Worm (Caenorhabditis elegans) whole organism, young adult: ENCODE data around the gene atln-1.

Experiments
- B0019.2 ChIP-seq: fragments of 200-800 bp; sonication (Bioruptor generic); conservative IDR thresholded peaks from 2 replicates; pipeline ENCODE4 v1.3.6; 2022; ENCODE audit warnings: missing genetic modification reagents, missing genetic modification characterization, missing compliant biosample characterization
- F39B2.1 ChIP-seq: fragments of 200-800 bp; sonication (Bioruptor generic); IDR thresholded peaks from 2 replicates; pipeline ENCODE4 v1.3.6; 2022; ENCODE audit warnings: missing genetic modification reagents, missing genetic modification characterization, missing compliant biosample characterization
- F49E8.2 ChIP-seq: sonication (generic microtip); optimal IDR thresholded peaks from 3 replicates; lab custom pipeline; 2017; ENCODE audit warnings: missing genetic modification characterization, mild to moderate bottlenecking, missing compliant biosample characterization, antibody characterized with exemption, moderate library complexity; ENCODE audit not compliant: insufficient read depth
- F52B5.7 ChIP-seq: sonication (generic microtip); optimal IDR thresholded peaks from 2 replicates; lab custom pipeline; 2016; ENCODE audit warnings: mild to moderate bottlenecking, missing genetic modification characterization, missing compliant biosample characterization
- K12H6.12 ChIP-seq: fragments of 200-800 bp; sonication (Bioruptor generic); optimal IDR thresholded peaks from 2 replicates; lab custom pipeline; 2018; ENCODE audit warnings: mild to moderate bottlenecking, missing genetic modification characterization, missing compliant biosample characterization
- T26A5.8 ChIP-seq: sonication (generic microtip); optimal IDR thresholded peaks from 2 replicates; lab custom pipeline; 2016; ENCODE audit warnings: missing genetic modification characterization, missing compliant biosample characterization
- Y53F4B.3 ChIP-seq: fragments of 200-800 bp; sonication (Bioruptor generic); IDR thresholded peaks from 2 replicates; pipeline ENCODE4 v1.3.6; 2022; ENCODE audit warnings: missing genetic modification reagents, missing genetic modification characterization, missing compliant biosample characterization
- Y53G8AR.9 ChIP-seq: fragments of 200-800 bp; sonication (Bioruptor generic); conservative IDR thresholded peaks from 2 replicates; pipeline ENCODE4 v1.3.6; 2022; ENCODE audit warnings: missing genetic modification reagents, missing genetic modification characterization, missing compliant biosample characterization
- Y56A3A.18 ChIP-seq: fragments of 200-800 bp; sonication (Bioruptor generic); IDR thresholded peaks from 2 replicates; pipeline ENCODE4 v1.3.6; 2022; ENCODE audit warnings: missing genetic modification reagents, missing genetic modification characterization, missing compliant biosample characterization
- Y67H2A.10 ChIP-seq: fragments of 200-800 bp; sonication (Bioruptor generic); conservative IDR thresholded peaks from 2 replicates; pipeline ENCODE4 v1.3.6; 2022; ENCODE audit warnings: missing genetic modification reagents, missing genetic modification characterization, missing compliant biosample characterization
- Y79H2A.3 ChIP-seq: fragments of 200-800 bp; sonication (Bioruptor generic); conservative IDR thresholded peaks from 2 replicates; pipeline ENCODE4 v1.3.6; 2022; ENCODE audit warnings: missing genetic modification reagents, missing genetic modification characterization, missing compliant biosample characterization
- ama-1 ChIP-seq, 3 experiments: fragments of 150-350 bp in 1 of 3; sonication (generic microtip) in 2 of 3; optimal IDR thresholded peaks; 2 replicates each; lab custom pipeline; 2014 to 2018; ENCODE audit warnings: missing biosample characterization in 2 of 3, missing genetic modification characterization in 2 of 3, missing genetic modification reagents in 2 of 3
- aptf-2 ChIP-seq: fragments of 200-800 bp; sonication (Bioruptor generic); conservative IDR thresholded peaks from 2 replicates; pipeline ENCODE4 v1.3.6; 2022; ENCODE audit warnings: missing genetic modification reagents, missing genetic modification characterization, missing compliant biosample characterization
- aptf-3 ChIP-seq: fragments of 200-800 bp; sonication (Bioruptor generic); IDR thresholded peaks from 2 replicates; pipeline ENCODE4 v1.3.6; 2022; ENCODE audit warnings: missing genetic modification characterization, missing compliant biosample characterization
- ceh-79 ChIP-seq: sonication (generic microtip); optimal IDR thresholded peaks from 2 replicates; lab custom pipeline; 2017; ENCODE audit warnings: mild to moderate bottlenecking, missing genetic modification characterization, missing compliant biosample characterization
- chd-7 ChIP-seq: sonication (generic microtip); optimal IDR thresholded peaks from 2 replicates; lab custom pipeline; 2016; ENCODE audit warnings: mild to moderate bottlenecking, missing genetic modification characterization, moderate library complexity, missing compliant biosample characterization
- die-1 ChIP-seq: sonication (generic microtip); optimal IDR thresholded peaks from 2 replicates; lab custom pipeline; 2016; ENCODE audit warnings: missing genotype, mild to moderate bottlenecking, missing genetic modification characterization, missing compliant biosample characterization
- dpl-1 ChIP-seq: fragments of 150-350 bp; optimal IDR thresholded peaks from 2 replicates; lab custom pipeline; 2014; ENCODE audit warnings: missing biosample characterization, missing genetic modification reagents, missing genetic modification characterization
- efl-1 ChIP-seq: fragments of 150-350 bp; optimal IDR thresholded peaks from 2 replicates; lab custom pipeline; 2014; ENCODE audit warnings: missing biosample characterization, missing genetic modification reagents, missing genetic modification characterization
- egl-18 ChIP-seq: fragments of 200-800 bp; sonication (Bioruptor generic); IDR thresholded peaks from 2 replicates; pipeline ENCODE4 v1.3.6; 2022; ENCODE audit warnings: missing genetic modification reagents, missing genetic modification characterization, missing compliant biosample characterization
- egrh-3 ChIP-seq: fragments of 200-800 bp; sonication (Bioruptor generic); IDR thresholded peaks from 2 replicates; pipeline ENCODE4 v1.3.6; 2022; ENCODE audit warnings: missing genetic modification reagents, missing genetic modification characterization, missing compliant biosample characterization
- fkh-3 ChIP-seq: sonication (generic microtip); optimal IDR thresholded peaks from 2 replicates; lab custom pipeline; 2016; ENCODE audit warnings: mild to moderate bottlenecking, missing genetic modification characterization, missing compliant biosample characterization
- gei-17 ChIP-seq: fragments of 200-800 bp; sonication (Bioruptor generic); optimal IDR thresholded peaks from 2 replicates; lab custom pipeline; 2018; ENCODE audit warnings: mild to moderate bottlenecking, missing genetic modification characterization, missing compliant biosample characterization
- him-1 ChIP-seq: sonication (generic microtip); optimal IDR thresholded peaks from 2 replicates; lab custom pipeline; 2016; ENCODE audit warnings: missing genotype, missing genetic modification reagents, missing genetic modification characterization, missing compliant biosample characterization
- hlh-26 ChIP-seq: fragments of 200-800 bp; sonication (Bioruptor generic); conservative IDR thresholded peaks from 2 replicates; pipeline ENCODE4 v1.3.6; 2022; ENCODE audit warnings: missing genetic modification reagents, missing genetic modification characterization, missing compliant biosample characterization
- hmg-1.2 ChIP-seq: fragments of 200-800 bp; sonication (Bioruptor generic); IDR thresholded peaks from 2 replicates; pipeline ENCODE4 v1.3.6; 2022; ENCODE audit warnings: missing genetic modification reagents, missing genetic modification characterization, missing compliant biosample characterization
- let-526 ChIP-seq: fragments of 200-800 bp; sonication (Bioruptor generic); IDR thresholded peaks from 2 replicates; pipeline ENCODE4 v1.3.6; 2022; ENCODE audit warnings: missing genetic modification reagents, missing genetic modification characterization, missing compliant biosample characterization
- lin-35 ChIP-seq, 3 experiments: fragments of 150-350 bp in 2 of 3; sonication (generic microtip) in 1 of 3; optimal IDR thresholded peaks; 2 replicates each; lab custom pipeline; 2014 to 2018; ENCODE audit warnings: missing biosample characterization in 3 of 3, missing genetic modification characterization in 3 of 3, missing genetic modification reagents in 3 of 3
- lin-40 ChIP-seq: sonication (generic microtip); optimal IDR thresholded peaks from 2 replicates; lab custom pipeline; 2016; ENCODE audit warnings: missing genetic modification characterization, mild to moderate bottlenecking, missing compliant biosample characterization, missing genotype, missing genetic modification reagents
- lsy-27 ChIP-seq: sonication (generic microtip); optimal IDR thresholded peaks from 2 replicates; lab custom pipeline; 2017; ENCODE audit warnings: missing genetic modification characterization, mild to moderate bottlenecking, missing compliant biosample characterization, antibody characterized with exemption, missing genotype, borderline replicate concordance; ENCODE audit not compliant: insufficient read depth
- madf-8 ChIP-seq: fragments of 200-800 bp; sonication (Bioruptor generic); conservative IDR thresholded peaks from 2 replicates; pipeline ENCODE4 v1.3.6; 2022; ENCODE audit warnings: missing genetic modification reagents, missing genetic modification characterization, missing compliant biosample characterization
- mes-4 ChIP-seq: sonication (generic microtip); optimal IDR thresholded peaks from 2 replicates; lab custom pipeline; 2016; ENCODE audit warnings: missing genotype, missing genetic modification characterization, missing compliant biosample characterization
- mxl-1 ChIP-seq: sonication (generic microtip); optimal IDR thresholded peaks from 2 replicates; lab custom pipeline; 2016; ENCODE audit warnings: missing genetic modification characterization, missing compliant biosample characterization
- nfya-2 ChIP-seq: fragments of 200-800 bp; sonication (Bioruptor generic); IDR thresholded peaks from 2 replicates; pipeline ENCODE4 v1.3.6; 2022; ENCODE audit warnings: missing genetic modification reagents, missing genetic modification characterization, missing compliant biosample characterization
- nhr-80 ChIP-seq: sonication (generic microtip); optimal IDR thresholded peaks from 2 replicates; lab custom pipeline; 2016; ENCODE audit warnings: missing genetic modification characterization, missing compliant biosample characterization
- rcor-1 ChIP-seq: fragments of 200-800 bp; sonication (Bioruptor generic); IDR thresholded peaks from 2 replicates; pipeline ENCODE4 v1.3.6; 2022; ENCODE audit warnings: missing genetic modification reagents, missing genetic modification characterization, missing compliant biosample characterization
- rec-8 ChIP-seq, 2 experiments: sonication (generic microtip); optimal IDR thresholded peaks; 2 replicates each; lab custom pipeline; 2016; ENCODE audit warnings: mild to moderate bottlenecking in 2 of 2, missing genetic modification characterization in 2 of 2, missing genetic modification reagents in 2 of 2, missing genotype in 2 of 2, missing biosample characterization in 1 of 2, missing compliant biosample characterization in 1 of 2, moderate library complexity in 1 of 2
- repo-1 ChIP-seq: sonication (generic microtip); optimal IDR thresholded peaks from 2 replicates; lab custom pipeline; 2017; ENCODE audit warnings: mild to moderate bottlenecking, missing genetic modification characterization, missing compliant biosample characterization
- rpc-1 ChIP-seq, 2 experiments: fragments of 150-350 bp in 1 of 2; sonication (generic microtip) in 1 of 2; optimal IDR thresholded peaks; 2 replicates each; lab custom pipeline; 2014 to 2018; ENCODE audit warnings: missing biosample characterization in 1 of 2, missing genetic modification characterization in 1 of 2, missing genetic modification reagents in 1 of 2, missing genotype in 1 of 2
- sptf-2 ChIP-seq: fragments of 200-800 bp; sonication (Bioruptor generic); optimal IDR thresholded peaks from 2 replicates; lab custom pipeline; 2018; ENCODE audit warnings: mild to moderate bottlenecking, missing genetic modification characterization, missing compliant biosample characterization
- tbx-9 ChIP-seq: sonication (generic microtip); optimal IDR thresholded peaks from 2 replicates; lab custom pipeline; 2016; ENCODE audit warnings: borderline replicate concordance, missing genetic modification characterization, inconsistent platforms, missing compliant biosample characterization
- xnd-1 ChIP-seq: sonication (generic microtip); optimal IDR thresholded peaks from 2 replicates; lab custom pipeline; 2016; ENCODE audit warnings: missing genotype, missing genetic modification reagents, missing genetic modification characterization, missing compliant biosample characterization
- ztf-18 ChIP-seq: sonication (generic microtip); optimal IDR thresholded peaks from 2 replicates; lab custom pipeline; 2016; ENCODE audit warnings: missing genotype, mild to moderate bottlenecking, missing genetic modification characterization, missing compliant biosample characterization
- ztf-22 ChIP-seq: fragments of 200-800 bp; sonication (Bioruptor generic); optimal IDR thresholded peaks from 2 replicates; lab custom pipeline; 2018; ENCODE audit warnings: mild to moderate bottlenecking, missing genetic modification characterization, moderate library complexity, missing compliant biosample characterization
- ztf-25 ChIP-seq: fragments of 200-800 bp; sonication (Bioruptor generic); IDR thresholded peaks from 2 replicates; pipeline ENCODE4 v1.3.6; 2022; ENCODE audit warnings: missing genetic modification reagents, missing genetic modification characterization, missing compliant biosample characterization
- ztf-28 ChIP-seq: fragments of 200-800 bp; sonication (Bioruptor generic); IDR thresholded peaks from 2 replicates; pipeline ENCODE4 v1.3.6; 2022; ENCODE audit warnings: missing genetic modification reagents, missing genetic modification characterization, missing compliant biosample characterization
- ztf-3 ChIP-seq: fragments of 200-800 bp; sonication (Bioruptor generic); optimal IDR thresholded peaks from 2 replicates; lab custom pipeline; 2018; ENCODE audit warnings: mild to moderate bottlenecking, missing genetic modification characterization, missing compliant biosample characterization
- ztf-6 ChIP-seq: fragments of 200-800 bp; sonication (Bioruptor generic); IDR thresholded peaks from 2 replicates; pipeline ENCODE4 v1.3.6; 2022; ENCODE audit warnings: missing genetic modification reagents, missing genetic modification characterization, missing compliant biosample characterization

atln-1 gene

ce11 chrIV:2805525-2805924, 17.0 kb downstream of the atln-1 start, which contains the start of gene Y54G2A.45 (continued):
- TF ChIP-seq lin-40 (tag; lab: Kevin White, UChicago), result peak; percentile 71
- no peak; the same call in 1 of the 2 replicates for TF ChIP-seq madf-8
- TF ChIP-seq K12H6.12, result peak; percentile 13
- peak; percentile 28; the same call in 1 of the 2 replicates for TF ChIP-seq egrh-3 (GFP tag; lab: Robert Waterston, UW)
- no peak for TF ChIP-seq ama-1 (optimal IDR thresholded peaks at IDR 0.05; lab: Kevin White, UChicago)
- TF ChIP-seq ama-1 (GFP tag; optimal IDR thresholded peaks at IDR 0.05; lab: Kevin White, UChicago), result peak in 1 of 2 experiments; percentile 6
- TF ChIP-seq gei-17 (GFP tag; lab: Kevin White, UChicago), result no peak
- TF ChIP-seq dpl-1 (GFP tag; lab: Kevin White, UChicago), result no peak
- no peak for TF ChIP-seq Y67H2A.10
- no peak for TF ChIP-seq aptf-3 (GFP tag; lab: Robert Waterston, UW)
- peak in 2 of 3 experiments; percentile 35 to 40 for TF ChIP-seq lin-35 (GFP tag; optimal IDR thresholded peaks at IDR 0.05; lab: Kevin White, UChicago)
- peak; percentile 79 for TF ChIP-seq F49E8.2 (tag; lab: Kevin White, UChicago)
- no peak for TF ChIP-seq F52B5.7 (tag; lab: Kevin White, UChicago)
- peak; percentile 81 for TF ChIP-seq die-1 (tag; lab: Kevin White, UChicago)
- TF ChIP-seq rcor-1 (GFP tag; lab: Robert Waterston, UW), result peak; percentile 66
- TF ChIP-seq mxl-1 (tag; lab: Kevin White, UChicago), result peak; percentile 79
- TF ChIP-seq ztf-22, result peak; percentile 90
- no peak for TF ChIP-seq ztf-6 (GFP tag; lab: Robert Waterston, UW)
- TF ChIP-seq xnd-1 (tag; lab: Kevin White, UChicago), result peak; percentile 15
- TF ChIP-seq hlh-26, result no peak
- peak; percentile 84 for TF ChIP-seq sptf-2 (GFP tag; lab: Kevin White, UChicago)
- TF ChIP-seq let-526 (GFP tag; lab: Robert Waterston, UW), result no peak
- no peak for TF ChIP-seq Y53F4B.3 (GFP tag; lab: Robert Waterston, UW)
- TF ChIP-seq rec-8 (tag; optimal IDR thresholded peaks at IDR 0.05; lab: Kevin White, UChicago), result peak; percentile 62 to 84
- peak; percentile 74 for TF ChIP-seq mes-4 (tag; lab: Kevin White, UChicago)
- peak; percentile 84 for TF ChIP-seq ztf-18
- TF ChIP-seq lsy-27, result peak; percentile 59
- peak; percentile 79 for TF ChIP-seq him-1
- no peak for TF ChIP-seq fkh-3 (tag; lab: Kevin White, UChicago)
- TF ChIP-seq ceh-79 (tag; lab: Kevin White, UChicago), result no peak
- peak; percentile 97 for TF ChIP-seq nhr-80 (tag; lab: Kevin White, UChicago)
- TF ChIP-seq rpc-1 (optimal IDR thresholded peaks at IDR 0.05; lab: Kevin White, UChicago), result peak; percentile 93
- peak; percentile 95 for TF ChIP-seq rpc-1 (tag; optimal IDR thresholded peaks at IDR 0.05; lab: Kevin White, UChicago)
- TF ChIP-seq chd-7 (tag; lab: Kevin White, UChicago), result peak; percentile 67
- peak; percentile 64 for TF ChIP-seq hmg-1.2
- no peak for TF ChIP-seq F39B2.1 (GFP tag; lab: Robert Waterston, UW)
- TF ChIP-seq Y79H2A.3, result no peak
- TF ChIP-seq Y56A3A.18 (GFP tag; lab: Robert Waterston, UW), result peak; percentile 90; the same call in 1 of the 2 replicates
- no peak for TF ChIP-seq nfya-2 (GFP tag; lab: Robert Waterston, UW)
- no peak for TF ChIP-seq tbx-9 (tag; lab: Kevin White, UChicago)
- TF ChIP-seq ztf-3 (GFP tag; lab: Kevin White, UChicago), result peak; percentile 24
- TF ChIP-seq ztf-28 (GFP tag; lab: Robert Waterston, UW), result no peak
- peak; percentile 13 for TF ChIP-seq efl-1
- peak; percentile 34; the same call in 1 of the 2 replicates for TF ChIP-seq B0019.2 (GFP tag; lab: Robert Waterston, UW)
- peak; percentile 88 for TF ChIP-seq repo-1 (tag; lab: Kevin White, UChicago)
- TF ChIP-seq Y53G8AR.9 (GFP tag; lab: Robert Waterston, UW), result 0 out of 2 replicates have a peak, but pooled peaks have one; percentile 38
- peak; percentile 48 for TF ChIP-seq T26A5.8
- no peak for TF ChIP-seq aptf-2 (GFP tag; lab: Robert Waterston, UW)
- peak; percentile 90; the same call in 1 of the 2 replicates for TF ChIP-seq ztf-25 (GFP tag; lab: Robert Waterston, UW)
- TF ChIP-seq egl-18, result no peak
